Worm (Caenorhabditis elegans) whole organism, L1 larva: Measurements from ENCODE around the gene T26H8.5.

Experiments used
- C04F5.9 ChIP-seq: sonication (generic microtip); optimal IDR thresholded peaks from 2 replicates; lab custom pipeline; 2016; ENCODE audit warnings: missing genetic modification characterization, missing compliant biosample characterization
- C16A3.4 ChIP-seq: fragments of 150-350 bp; optimal IDR thresholded peaks from 2 replicates; lab custom pipeline; 2014; ENCODE audit warnings: missing biosample characterization, missing genetic modification characterization
- F16B12.6 ChIP-seq: fragments of 150-350 bp; optimal IDR thresholded peaks from 2 replicates; lab custom pipeline; 2014; ENCODE audit warnings: missing biosample characterization, missing genetic modification characterization
- alr-1 ChIP-seq: fragments of 200-800 bp; sonication (Bioruptor generic); optimal IDR thresholded peaks from 2 replicates; lab custom pipeline; 2018; ENCODE audit warnings: borderline replicate concordance, mild to moderate bottlenecking, missing genetic modification characterization, missing compliant biosample characterization
- blmp-1 ChIP-seq: fragments of 150-350 bp; optimal IDR thresholded peaks from 2 replicates; lab custom pipeline; 2014; ENCODE audit warnings: missing biosample characterization, missing genetic modification characterization
- ceh-8 ChIP-seq: fragments of 200-800 bp; sonication (Bioruptor generic); optimal IDR thresholded peaks from 2 replicates; lab custom pipeline; 2018; ENCODE audit warnings: mild to moderate bottlenecking, missing genetic modification characterization, moderate library complexity, missing compliant biosample characterization
- ceh-82 ChIP-seq, 3 experiments: fragments of 150-350 bp in 1 of 3; sonication (generic microtip) in 2 of 3; optimal IDR thresholded peaks; 2 replicates each; lab custom pipeline; 2014 to 2017; ENCODE audit warnings: missing biosample characterization in 3 of 3, missing genetic modification characterization in 3 of 3
- ceh-88 ChIP-seq: fragments of 200-800 bp; sonication (Bioruptor generic); IDR thresholded peaks from 2 replicates; pipeline ENCODE4 v1.3.6; 2022; ENCODE audit warnings: missing genetic modification characterization, missing compliant biosample characterization
- ceh-90 ChIP-seq: sonication (generic microtip); optimal IDR thresholded peaks from 2 replicates; lab custom pipeline; 2016; ENCODE audit warnings: missing genetic modification characterization, missing compliant biosample characterization
- dsc-1 ChIP-seq: sonication (generic microtip); optimal IDR thresholded peaks from 2 replicates; lab custom pipeline; 2016; ENCODE audit warnings: mild to moderate bottlenecking, missing genetic modification characterization, missing compliant biosample characterization
- efl-3 ChIP-seq: fragments of 200-800 bp; sonication (Bioruptor generic); optimal IDR thresholded peaks from 2 replicates; lab custom pipeline; 2018; ENCODE audit warnings: mild to moderate bottlenecking, missing genetic modification characterization, missing compliant biosample characterization
- egl-27 ChIP-seq, 2 experiments: fragments of 150-350 bp in 1 of 2; sonication (generic microtip); optimal IDR thresholded peaks; 3 replicates each; lab custom pipeline; 2017 to 2018; ENCODE audit warnings: missing biosample characterization in 2 of 2, missing genetic modification characterization in 2 of 2, missing genetic modification reagents in 2 of 2
- fkh-4 ChIP-seq: sonication (generic microtip); optimal IDR thresholded peaks from 2 replicates; lab custom pipeline; 2016; ENCODE audit warnings: missing compliant biosample characterization, missing genetic modification characterization, borderline replicate concordance
- fos-1 ChIP-seq: fragments of 150-350 bp; optimal IDR thresholded peaks from 2 replicates; lab custom pipeline; 2014; ENCODE audit warnings: missing biosample characterization, missing genetic modification characterization
- hlh-4 ChIP-seq: sonication (generic microtip); optimal IDR thresholded peaks from 2 replicates; lab custom pipeline; 2016; ENCODE audit warnings: mild to moderate bottlenecking, missing genetic modification characterization, missing compliant biosample characterization
- irx-1 ChIP-seq: sonication (generic microtip); optimal IDR thresholded peaks from 2 replicates; lab custom pipeline; 2016; ENCODE audit warnings: missing genetic modification characterization, missing compliant biosample characterization
- isw-1 ChIP-seq: fragments of 200-800 bp; sonication (Bioruptor generic); IDR thresholded peaks from 2 replicates; pipeline ENCODE4 v1.3.6; 2022; ENCODE audit warnings: missing genetic modification characterization, missing compliant biosample characterization
- jun-1 ChIP-seq: fragments of 150-350 bp; optimal IDR thresholded peaks from 2 replicates; lab custom pipeline; 2014; ENCODE audit warnings: missing biosample characterization, missing genetic modification reagents, missing genetic modification characterization
- lin-13 ChIP-seq: fragments of 150-350 bp; optimal IDR thresholded peaks from 2 replicates; lab custom pipeline; 2014; ENCODE audit warnings: missing biosample characterization, missing genetic modification reagents, missing genetic modification characterization
- lin-14 ChIP-seq: fragments of 200-800 bp; sonication (Bioruptor generic); optimal IDR thresholded peaks from 2 replicates; lab custom pipeline; 2018; ENCODE audit warnings: mild to moderate bottlenecking, missing genetic modification characterization, moderate library complexity, missing compliant biosample characterization
- lsy-2 ChIP-seq, 2 experiments: fragments of 150-350 bp; optimal IDR thresholded peaks; 2 replicates each; lab custom pipeline; 2014; ENCODE audit warnings: missing biosample characterization in 2 of 2, missing genetic modification characterization in 2 of 2
- mab-9 ChIP-seq: fragments of 200-800 bp; sonication (Bioruptor generic); IDR thresholded peaks from 2 replicates; pipeline ENCODE4 v1.3.6; 2022; ENCODE audit warnings: missing genetic modification reagents, missing genetic modification characterization, missing compliant biosample characterization
- mdl-1 ChIP-seq, 2 experiments: fragments of 150-350 bp; optimal IDR thresholded peaks; 2 replicates each; lab custom pipeline; 2014 to 2017; ENCODE audit warnings: missing biosample characterization in 2 of 2, missing genetic modification characterization in 2 of 2, inconsistent platforms in 1 of 2
- mef-2 ChIP-seq: fragments of 150-350 bp; optimal IDR thresholded peaks from 2 replicates; lab custom pipeline; 2014; ENCODE audit warnings: missing biosample characterization, missing genetic modification characterization
- nhr-11 ChIP-seq: fragments of 150-350 bp; optimal IDR thresholded peaks from 2 replicates; lab custom pipeline; 2014; ENCODE audit warnings: missing biosample characterization, missing genetic modification characterization
- nhr-20 ChIP-seq: sonication (generic microtip); optimal IDR thresholded peaks from 2 replicates; lab custom pipeline; 2016; ENCODE audit warnings: mild to moderate bottlenecking, missing genetic modification characterization, missing compliant biosample characterization
- nhr-28 ChIP-seq: fragments of 150-350 bp; optimal IDR thresholded peaks from 2 replicates; lab custom pipeline; 2014; ENCODE audit warnings: missing biosample characterization, missing genetic modification characterization
- nhr-47 ChIP-seq: sonication (generic microtip); optimal IDR thresholded peaks from 2 replicates; lab custom pipeline; 2016; ENCODE audit warnings: mild to moderate bottlenecking, missing genetic modification characterization, moderate library complexity, missing compliant biosample characterization
- nhr-71 ChIP-seq: sonication (generic microtip); optimal IDR thresholded peaks from 2 replicates; lab custom pipeline; 2016; ENCODE audit warnings: mild to moderate bottlenecking, missing genetic modification characterization, moderate library complexity, missing compliant biosample characterization
- nhr-76 ChIP-seq: sonication (generic microtip); optimal IDR thresholded peaks from 2 replicates; lab custom pipeline; 2017; ENCODE audit warnings: missing biosample characterization, missing genetic modification characterization
- nhr-77 ChIP-seq: fragments of 150-350 bp; optimal IDR thresholded peaks from 2 replicates; lab custom pipeline; 2014; ENCODE audit warnings: missing biosample characterization, missing genetic modification characterization
- nhr-84 ChIP-seq: sonication (generic microtip); optimal IDR thresholded peaks from 2 replicates; lab custom pipeline; 2017; ENCODE audit warnings: missing biosample characterization, missing genetic modification characterization
- nhr-90 ChIP-seq: sonication (generic microtip); optimal IDR thresholded peaks from 2 replicates; lab custom pipeline; 2016; ENCODE audit warnings: mild to moderate bottlenecking, missing genetic modification characterization, missing compliant biosample characterization; ENCODE audit not compliant: poor library complexity
- pag-3 ChIP-seq: sonication (generic microtip); optimal IDR thresholded peaks from 2 replicates; lab custom pipeline; 2017; ENCODE audit warnings: missing genetic modification characterization, mild to moderate bottlenecking, missing compliant biosample characterization, antibody characterized with exemption, borderline replicate concordance; ENCODE audit not compliant: insufficient read depth
- pax-3 ChIP-seq: fragments of 200-800 bp; sonication (Bioruptor generic); optimal IDR thresholded peaks from 2 replicates; lab custom pipeline; 2018; ENCODE audit warnings: mild to moderate bottlenecking, missing genetic modification characterization, moderate library complexity, missing compliant biosample characterization
- rnt-1 ChIP-seq: sonication (generic microtip); optimal IDR thresholded peaks from 2 replicates; lab custom pipeline; 2016; ENCODE audit warnings: mild to moderate bottlenecking, missing genetic modification characterization, moderate library complexity, missing compliant biosample characterization
- skn-1 ChIP-seq: fragments of 150-350 bp; optimal IDR thresholded peaks from 2 replicates; lab custom pipeline; 2014; ENCODE audit warnings: missing biosample characterization, missing genetic modification characterization
- sptf-1 ChIP-seq: fragments of 150-350 bp; optimal IDR thresholded peaks from 2 replicates; lab custom pipeline; 2014; ENCODE audit warnings: missing biosample characterization, missing genetic modification characterization
- sup-37 ChIP-seq: fragments of 200-800 bp; sonication (Bioruptor generic); optimal IDR thresholded peaks from 2 replicates; lab custom pipeline; 2018; ENCODE audit warnings: mild to moderate bottlenecking, missing genetic modification characterization, missing compliant biosample characterization
- vab-15 ChIP-seq: sonication (generic microtip); optimal IDR thresholded peaks from 2 replicates; lab custom pipeline; 2017; ENCODE audit warnings: missing genotype, mild to moderate bottlenecking, missing genetic modification characterization, missing compliant biosample characterization
- zag-1 ChIP-seq: fragments of 150-350 bp; optimal IDR thresholded peaks from 2 replicates; lab custom pipeline; 2014; ENCODE audit warnings: missing biosample characterization, missing genetic modification characterization
- zip-4 ChIP-seq: fragments of 200-800 bp; sonication (Bioruptor generic); optimal IDR thresholded peaks from 2 replicates; lab custom pipeline; 2018; ENCODE audit warnings: mild to moderate bottlenecking, missing genetic modification characterization, moderate library complexity, missing compliant biosample characterization

Gene T26H8.5

DNA sequence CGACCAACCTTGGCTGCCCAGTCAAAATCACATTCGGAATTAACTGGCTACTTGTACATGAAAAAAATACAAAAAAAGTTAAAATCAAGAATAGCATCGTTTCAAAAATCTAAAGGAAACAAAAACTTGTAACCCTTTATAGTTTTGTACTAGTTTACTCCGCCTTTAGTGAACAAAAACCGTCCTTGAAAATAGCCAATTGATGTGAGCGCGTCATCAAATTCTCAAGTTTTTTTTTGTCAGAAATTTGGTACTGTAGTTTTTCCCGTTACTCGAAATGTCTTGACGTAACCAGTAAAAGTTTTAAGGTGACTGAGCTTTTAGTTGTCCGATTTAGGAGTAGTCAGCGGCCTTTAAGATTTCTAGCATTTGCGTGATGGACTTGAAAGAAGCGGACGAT, 41.9 kb upstream of the T26H8.5 start, which contains the start of gene C29F3.3:
TSS of gene C29F3.3 (minus strand) at position 101 of the 400 bp plus-strand sequence.
- TF ChIP-seq zip-4 (GFP tag; lab: Kevin White, UChicago) (no peak), lsy-2 (tag; optimal IDR thresholded peaks at IDR 0.05; lab: Kevin White, UChicago) (no peak), mab-9 (no peak), ceh-90 (tag; lab: Kevin White, UChicago) (no peak), nhr-11 (tag; lab: Kevin White, UChicago) (no peak), ceh-88 (GFP tag; lab: Robert Waterston, UW) (no peak), skn-1 (tag; lab: Kevin White, UChicago) (no peak), sup-37 (no peak), nhr-90 (tag; lab: Kevin White, UChicago) (no peak)
- TF ChIP-seq, all 84 proteins: peak for 0

- TF ChIP-seq lin-14 (GFP tag; lab: Kevin White, UChicago) (no peak), nhr-77 (tag; lab: Kevin White, UChicago) (no peak), nhr-76 (no peak), F16B12.6 (no peak), vab-15 (tag; lab: Kevin White, UChicago) (no peak), pag-3 (tag; lab: Kevin White, UChicago) (no peak), alr-1 (tag; lab: Kevin White, UChicago) (no peak), mdl-1 (tag; optimal IDR thresholded peaks at IDR 0.05; lab: Kevin White, UChicago) (no peak), fkh-4 (no peak), isw-1 (GFP tag; lab: Robert Waterston, UW) (no peak), egl-27 (tag; optimal IDR thresholded peaks at IDR 0.05; lab: Kevin White, UChicago) (no peak), nhr-20 (tag; lab: Kevin White, UChicago) (no peak), C04F5.9 (tag; lab: Kevin White, UChicago) (no peak), zag-1 (tag; lab: Kevin White, UChicago) (no peak), hlh-4 (tag; lab: Kevin White, UChicago) (no peak), ceh-82 (tag; optimal IDR thresholded peaks at IDR 0.05; lab: Kevin White, UChicago) (no peak), C16A3.4 (tag; lab: Kevin White, UChicago) (no peak), ceh-8 (no peak), lin-13 (GFP tag; lab: Kevin White, UChicago) (no peak)
Measured at ce11 chrV:15344481-15344880, 39.1 kb upstream of the T26H8.5 start, which contains the start of gene wrt-8. Gene wrt-8 (minus strand): TSS chrV:15344581.

DNA sequence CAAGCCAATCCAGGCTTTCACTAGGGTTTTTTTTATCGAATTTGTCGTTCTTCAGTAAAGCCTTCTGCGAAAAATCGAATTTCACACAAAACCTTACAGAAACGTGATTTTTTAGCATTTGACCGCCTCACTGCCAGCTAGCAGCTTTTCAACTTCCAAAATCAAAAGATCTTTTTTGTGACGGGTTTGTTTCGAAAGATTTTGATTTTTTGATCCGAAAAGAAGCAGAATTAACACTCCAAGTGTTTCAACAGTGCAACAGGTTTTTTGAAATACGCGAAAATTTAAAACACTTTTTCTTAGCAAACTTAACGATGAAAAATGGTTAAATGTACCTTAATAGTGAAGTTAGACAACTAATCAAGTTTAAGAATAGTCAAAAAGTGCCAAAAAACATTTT, 36.0 kb upstream of the T26H8.5 start, which contains the start of gene clec-229:
TSS of gene clec-229 (minus strand) at position 101 of the 400 bp plus-strand sequence.
- TF ChIP-seq sptf-1 (no peak), nhr-28 (no peak), fos-1 (tag; lab: Kevin White, UChicago) (no peak), efl-3 (GFP tag; lab: Kevin White, UChicago) (no peak), jun-1 (no peak), rnt-1 (no peak), nhr-77 (tag; lab: Kevin White, UChicago) (no peak), nhr-71 (tag; lab: Kevin White, UChicago) (no peak), pax-3 (tag; lab: Kevin White, UChicago) (no peak), sup-37 (no peak), dsc-1 (tag; lab: Kevin White, UChicago) (no peak), nhr-47 (tag; lab: Kevin White, UChicago) (no peak), nhr-84 (no peak), mef-2 (no peak), C04F5.9 (tag; lab: Kevin White, UChicago) (no peak), ceh-90 (tag; lab: Kevin White, UChicago) (no peak), nhr-90 (tag; lab: Kevin White, UChicago) (no peak), irx-1 (no peak), blmp-1 (no peak), lin-13 (GFP tag; lab: Kevin White, UChicago) (no peak)
